Worm (Caenorhabditis elegans): ENCODE measurements around the gene ccz-1.

- TF ChIP-seq zag-1 (tag; optimal IDR thresholded peaks at IDR 0.05) (no peak), nhr-11 (tag; optimal IDR thresholded peaks at IDR 0.05) (no peak), nhr-237 (tag; optimal IDR thresholded peaks at IDR 0.05) (no peak), fkh-10 (GFP tag; optimal IDR thresholded peaks at IDR 0.05) (no peak), pqm-1 (tag; optimal IDR thresholded peaks at IDR 0.05) (no peak), nfya-1 (tag; optimal IDR thresholded peaks at IDR 0.05; ENCODE audit: insufficient read depth) (no peak), unc-62 (GFP tag; optimal IDR thresholded peaks at IDR 0.05) (no peak), ceh-82 (tag; optimal IDR thresholded peaks at IDR 0.05) (no peak), jun-1 (tag; optimal IDR thresholded peaks at IDR 0.05) (no peak), lsy-12 (tag; optimal IDR thresholded peaks at IDR 0.05) (no peak), snpc-4 (tag; optimal IDR thresholded peaks at IDR 0.05) (no peak), elt-2 (tag; optimal IDR thresholded peaks at IDR 0.05) (no peak)
Observed at ce11 chrV:13707295-13707694, 28.6 kb downstream of the ccz-1 start, which contains the start of gene hlh-34.
